Fruit fly (Drosophila melanogaster): ENCODE data around the gene CG13004.

Gene CG13004

dm6 chrX:16839905-16840304 lies 4.6 kb upstream of the CG13004 start (continued):
- TF ChIP-seq CG13296 (GFP tag; optimal IDR thresholded peaks at IDR 0.05) (no peak), cg (GFP tag; optimal IDR thresholded peaks at IDR 0.05) (no peak), ind (GFP tag; optimal IDR thresholded peaks at IDR 0.05) (peak; percentile 20), tin (GFP tag; optimal IDR thresholded peaks at IDR 0.05) (no peak), CG4424 (GFP tag; optimal IDR thresholded peaks at IDR 0.05) (no peak), CG18599 (GFP tag; optimal IDR thresholded peaks at IDR 0.05) (no peak), CG42726 (GFP tag; IDR thresholded peaks at IDR 0.05; ENCODE audit: partially characterized antibody) (peak; percentile 64; the same call in 1 of the 2 replicates), Tbp (GFP tag; optimal IDR thresholded peaks at IDR 0.05) (no peak), sisA (GFP tag; IDR thresholded peaks at IDR 0.05) (0 out of 2 replicates have a peak, but pooled peaks have one; percentile 9), CG3407 (GFP tag; optimal IDR thresholded peaks at IDR 0.05) (no peak), Xrp1 (GFP tag; IDR thresholded peaks at IDR 0.05) (no peak), Hr78 (GFP tag; optimal IDR thresholded peaks at IDR 0.05) (no peak), Awh (GFP tag; IDR thresholded peaks at IDR 0.05) (no peak), CG13624 (GFP tag; optimal IDR thresholded peaks at IDR 0.05) (no peak), exex (tag; optimal IDR thresholded peaks at IDR 0.05) (no peak), Fer3 (tag; optimal IDR thresholded peaks at IDR 0.05) (no peak), ci (GFP tag; IDR thresholded peaks at IDR 0.05) (no peak), MTF-1 (GFP tag; optimal IDR thresholded peaks at IDR 0.05; ENCODE audit: borderline replicate concordance) (no peak), CG18764 (GFP tag; optimal IDR thresholded peaks at IDR 0.05) (no peak), esg (GFP tag; conservative IDR thresholded peaks at IDR 0.05) (no peak), CG16815 (GFP tag; optimal IDR thresholded peaks at IDR 0.05) (no peak), sc (optimal IDR thresholded peaks at IDR 0.05) (no peak), sc (GFP tag; optimal IDR thresholded peaks at IDR 0.05) (no peak), GATAe (GFP tag; conservative IDR thresholded peaks at IDR 0.05) (no peak), CG6272 (GFP tag; IDR thresholded peaks at IDR 0.05) (no peak), chn (GFP tag; optimal IDR thresholded peaks at IDR 0.05) (no peak), CG10543 (GFP tag; optimal IDR thresholded peaks at IDR 0.05) (no peak), CG1602 (GFP tag; optimal IDR thresholded peaks at IDR 0.05) (no peak), nmo (GFP tag; optimal IDR thresholded peaks at IDR 0.05) (peak; percentile 30), kah (GFP tag; optimal IDR thresholded peaks at IDR 0.05) (no peak), fd102C (GFP tag; optimal IDR thresholded peaks at IDR 0.05) (no peak), ken (GFP tag; IDR thresholded peaks at IDR 0.05) (0 out of 3 replicates have a peak, but pooled peaks have one; percentile 33), nau (GFP tag; optimal IDR thresholded peaks at IDR 0.05) (no peak), CG12104 (GFP tag; optimal IDR thresholded peaks at IDR 0.05) (no peak), ash1 (GFP tag; optimal IDR thresholded peaks at IDR 0.05) (no peak), tap (tag; optimal IDR thresholded peaks at IDR 0.05) (no peak), sna (GFP tag; IDR thresholded peaks at IDR 0.05; ENCODE audit: partially characterized antibody) (no peak), jumu (GFP tag; optimal IDR thresholded peaks at IDR 0.05) (no peak), inv (GFP tag; IDR thresholded peaks at IDR 0.05; ENCODE audit: partially characterized antibody) (no peak), E2f2 (GFP tag; IDR thresholded peaks at IDR 0.05) (peak; percentile 80), CG9876 (GFP tag; optimal IDR thresholded peaks at IDR 0.05) (peak; percentile 14), CG4404 (GFP tag; IDR thresholded peaks at IDR 0.05) (no peak), Pdp1 (GFP tag; optimal IDR thresholded peaks at IDR 0.05) (peak in 1 of 2 experiments; percentile 90), CG15479 (GFP tag; optimal IDR thresholded peaks at IDR 0.05) (no peak), ewg (GFP tag; optimal IDR thresholded peaks at IDR 0.05) (no peak), YL-1 (GFP tag; optimal IDR thresholded peaks at IDR 0.05) (no peak), MESR4 (GFP tag; optimal IDR thresholded peaks at IDR 0.05) (no peak), CG10147 (GFP tag; optimal IDR thresholded peaks at IDR 0.05) (no peak), run (tag; optimal IDR thresholded peaks at IDR 0.05) (no peak), Stat92E (GFP tag; optimal IDR thresholded peaks at IDR 0.05) (no peak), Lpt (GFP tag; optimal IDR thresholded peaks at IDR 0.05) (no peak)

Data from whole organism, embryonic.